Worm (Caenorhabditis elegans) whole organism, young adult: ENCODE measurements around the gene C06C3.10.

Experiments
- ceh-58 ChIP-seq: fragments of 200-800 bp; sonication (Bioruptor generic); IDR thresholded peaks from 2 replicates; pipeline ENCODE4 v1.3.6; 2022; ENCODE audit warnings: missing genetic modification characterization, missing compliant biosample characterization
- pha-4 ChIP-seq: fragments of 150-350 bp; sonication (generic microtip); optimal IDR thresholded peaks from 2 replicates; lab custom pipeline; 2014; ENCODE audit warnings: missing biosample characterization, missing genetic modification reagents, missing genetic modification characterization
- rcor-1 ChIP-seq: fragments of 200-800 bp; sonication (Bioruptor generic); IDR thresholded peaks from 2 replicates; pipeline ENCODE4 v1.3.6; 2022; ENCODE audit warnings: missing genetic modification reagents, missing genetic modification characterization, missing compliant biosample characterization

- no peak for TF ChIP-seq ceh-58 (GFP tag; lab: Robert Waterston, UW)
- TF ChIP-seq rcor-1 (GFP tag; lab: Robert Waterston, UW): no peak
- no peak for TF ChIP-seq pha-4
These were observed 2.3 kb downstream of the C06C3.10 start, which contains the start of gene C06C3.12 for ce11 chrII:9374807-9375206.
